Fruit fly (Drosophila melanogaster) whole organism, embryonic: ENCODE measurements around the gene CG15012.

Experiments
- Atf-2 ChIP-seq: fragments of 200-800 bp; sonication (Bioruptor generic); optimal IDR thresholded peaks from 2 replicates; lab custom pipeline; 2016; ENCODE audit warnings: missing biosample characterization, missing genetic modification characterization
- B-H1 ChIP-seq: fragments of 200-800 bp; sonication (Bioruptor generic); IDR thresholded peaks from 3 replicates; pipeline ENCODE4 v1.3.6; 2022; ENCODE audit warnings: missing biosample characterization, missing genetic modification characterization
- CG10431 ChIP-seq: fragments of 200-800 bp; sonication (Bioruptor generic); optimal IDR thresholded peaks from 3 replicates; lab custom pipeline; 2018; ENCODE audit warnings: missing biosample characterization, mild to moderate bottlenecking, missing genetic modification characterization
- CG10654 ChIP-seq: fragments of 200-800 bp; sonication (Bioruptor generic); optimal IDR thresholded peaks from 2 replicates; lab custom pipeline; 2016; ENCODE audit warnings: missing biosample characterization, missing genetic modification characterization
- CG11398 ChIP-seq: fragments of 200-800 bp; sonication (Bioruptor generic); optimal IDR thresholded peaks from 2 replicates; lab custom pipeline; 2016; ENCODE audit warnings: missing biosample characterization, missing genetic modification characterization
- CG12155 ChIP-seq: fragments of 200-800 bp; sonication (Bioruptor generic); optimal IDR thresholded peaks from 3 replicates; lab custom pipeline; 2016; ENCODE audit warnings: missing biosample characterization, missing genetic modification characterization
- CG12236 ChIP-seq: fragments of 200-800 bp; sonication (Bioruptor generic); optimal IDR thresholded peaks from 2 replicates; lab custom pipeline; 2016; ENCODE audit warnings: missing biosample characterization, missing genetic modification characterization
- CG12769 ChIP-seq: fragments of 200-800 bp; sonication (Bioruptor generic); optimal IDR thresholded peaks from 2 replicates; lab custom pipeline; 2019; ENCODE audit warnings: missing biosample characterization, mild to moderate bottlenecking, missing genetic modification characterization, moderate library complexity
- CG12942 ChIP-seq: fragments of 200-800 bp; sonication (Bioruptor generic); optimal IDR thresholded peaks from 3 replicates; lab custom pipeline; 2016; ENCODE audit warnings: missing biosample characterization, missing genetic modification characterization
- CG13894 ChIP-seq: fragments of 200-800 bp; sonication (Bioruptor generic); optimal IDR thresholded peaks from 3 replicates; lab custom pipeline; 2018; ENCODE audit warnings: missing biosample characterization, mild to moderate bottlenecking, missing genetic modification characterization, moderate library complexity
- CG1603 ChIP-seq: fragments of 200-800 bp; sonication (Bioruptor generic); optimal IDR thresholded peaks from 2 replicates; lab custom pipeline; 2019; ENCODE audit warnings: missing biosample characterization, mild to moderate bottlenecking, missing genetic modification characterization, moderate library complexity
- CG16779 ChIP-seq: fragments of 200-800 bp; sonication (Bioruptor generic); IDR thresholded peaks from 2 replicates; pipeline ENCODE4 v1.3.6; 2022; ENCODE audit warnings: missing biosample characterization, missing genetic modification characterization
- CG18262 ChIP-seq: fragments of 200-800 bp; optimal IDR thresholded peaks from 3 replicates; lab custom pipeline; 2019; ENCODE audit warnings: missing biosample characterization, mild to moderate bottlenecking, missing genetic modification characterization, moderate library complexity
- CG2678 ChIP-seq: fragments of 200-800 bp; sonication (Bioruptor generic); optimal IDR thresholded peaks from 3 replicates; lab custom pipeline; 2019; ENCODE audit warnings: missing biosample characterization, mild to moderate bottlenecking, missing genetic modification characterization, moderate library complexity
- CG31388 ChIP-seq: fragments of 200-800 bp; sonication (Bioruptor generic); optimal IDR thresholded peaks from 2 replicates; lab custom pipeline; 2016; ENCODE audit warnings: missing biosample characterization, missing genetic modification characterization
- CG3847 ChIP-seq: fragments of 200-800 bp; sonication (Bioruptor generic); IDR thresholded peaks from 2 replicates; pipeline ENCODE4 v1.3.6; 2022; ENCODE audit warnings: missing biosample characterization, missing genetic modification characterization
- CG4282 ChIP-seq: fragments of 200-800 bp; sonication (Bioruptor generic); optimal IDR thresholded peaks from 2 replicates; lab custom pipeline; 2016; ENCODE audit warnings: missing biosample characterization, missing genetic modification characterization
- CG7372 ChIP-seq: fragments of 200-800 bp; sonication (Bioruptor generic); IDR thresholded peaks from 2 replicates; pipeline ENCODE4 v1.3.6; 2022; ENCODE audit warnings: missing biosample characterization, missing genetic modification characterization
- CG7556 ChIP-seq: fragments of 200-800 bp; sonication (Bioruptor generic); optimal IDR thresholded peaks from 2 replicates; lab custom pipeline; 2017; ENCODE audit warnings: missing biosample characterization, mild to moderate bottlenecking, missing genetic modification characterization
- CG9932 ChIP-seq: fragments of 200-800 bp; sonication (Bioruptor generic); IDR thresholded peaks from 2 replicates; pipeline ENCODE4 v1.3.6; 2022; ENCODE audit warnings: missing biosample characterization, missing genetic modification characterization
- CrebB ChIP-seq: fragments of 200-800 bp; sonication (Bioruptor generic); optimal IDR thresholded peaks from 3 replicates; lab custom pipeline; 2018; ENCODE audit warnings: missing biosample characterization, mild to moderate bottlenecking, missing genetic modification characterization
- D ChIP-seq, 2 experiments: fragments of 200-800 bp in 1 of 2; fragments of >200 bp in 1 of 2; sonication (Bioruptor generic) in 1 of 2; optimal IDR thresholded peaks; 2 replicates in 1 of 2; 3 replicates in 1 of 2; lab custom pipeline; 2017; ENCODE audit warnings: mild to moderate bottlenecking in 1 of 2, missing biosample characterization in 1 of 2, missing genetic modification characterization in 1 of 2, missing genetic modification reagents in 1 of 2
- Ets65A ChIP-seq: fragments of 200-800 bp; sonication (Bioruptor generic); peaks from one replicate; lab custom pipeline; 2016; ENCODE audit warnings: missing biosample characterization, missing genetic modification characterization
- Gsc ChIP-seq: fragments of 200-800 bp; sonication (Bioruptor generic); IDR thresholded peaks from 2 replicates; pipeline ENCODE4 v1.3.6; 2022; ENCODE audit warnings: missing biosample characterization, missing genetic modification characterization
- H15 ChIP-seq: fragments of 200-800 bp; sonication (Bioruptor generic); IDR thresholded peaks from 3 replicates; pipeline ENCODE4 v1.3.6; 2022; ENCODE audit warnings: missing biosample characterization, missing genetic modification characterization
- HLHmδ ChIP-seq: fragments of 200-800 bp; sonication (Bioruptor generic); optimal IDR thresholded peaks from 2 replicates; lab custom pipeline; 2018; ENCODE audit warnings: missing biosample characterization, mild to moderate bottlenecking, missing genetic modification characterization, moderate library complexity
- Hand ChIP-seq: fragments of 200-800 bp; sonication (Bioruptor generic); optimal IDR thresholded peaks from 2 replicates; lab custom pipeline; 2017; ENCODE audit warnings: mild to moderate bottlenecking, missing biosample characterization, missing genetic modification reagents, missing genetic modification characterization
- Lim3 ChIP-seq: fragments of 200-800 bp; sonication (Bioruptor generic); IDR thresholded peaks from 2 replicates; pipeline ENCODE4 v1.3.6; 2022; ENCODE audit warnings: missing biosample characterization, missing genetic modification characterization
- MESR4 ChIP-seq: fragments of 200-800 bp; sonication (Bioruptor generic); optimal IDR thresholded peaks from 2 replicates; lab custom pipeline; 2018; ENCODE audit warnings: missing biosample characterization, mild to moderate bottlenecking, missing genetic modification characterization, moderate library complexity
- Meics ChIP-seq: fragments of 200-800 bp; sonication (Bioruptor generic); optimal IDR thresholded peaks from 2 replicates; lab custom pipeline; 2017; ENCODE audit warnings: missing biosample characterization, mild to moderate bottlenecking, missing genetic modification characterization
- Ravus ChIP-seq: fragments of 200-800 bp; sonication (Bioruptor generic); IDR thresholded peaks from 2 replicates; pipeline ENCODE4 v1.3.6; 2022; ENCODE audit warnings: missing biosample characterization, missing genetic modification characterization
- Rfx ChIP-seq: fragments of 200-800 bp; sonication (Bioruptor generic); IDR thresholded peaks from 2 replicates; pipeline ENCODE4 v1.3.6; 2022; ENCODE audit warnings: missing biosample characterization, missing genetic modification characterization
- Sox102F ChIP-seq: fragments of 200-800 bp; sonication (Bioruptor generic); optimal IDR thresholded peaks from 2 replicates; lab custom pipeline; 2018; ENCODE audit warnings: missing biosample characterization, mild to moderate bottlenecking, missing genetic modification characterization, moderate library complexity
- bowl ChIP-seq: fragments of 200-800 bp; sonication (Bioruptor generic); IDR thresholded peaks from 2 replicates; pipeline ENCODE4 v1.3.6; 2022; ENCODE audit warnings: missing biosample characterization, missing genetic modification characterization
- cg ChIP-seq: fragments of 200-800 bp; sonication (Bioruptor generic); optimal IDR thresholded peaks from 3 replicates; lab custom pipeline; 2019; ENCODE audit warnings: missing biosample characterization, mild to moderate bottlenecking, missing genetic modification characterization, moderate library complexity
- crol ChIP-seq: fragments of 200-800 bp; sonication (Bioruptor generic); IDR thresholded peaks from 2 replicates; pipeline ENCODE4 v1.3.6; 2022; ENCODE audit warnings: missing biosample characterization, missing genetic modification characterization
- esg ChIP-seq: fragments of 200-800 bp; sonication (Bioruptor generic); conservative IDR thresholded peaks from 2 replicates; pipeline ENCODE4 v1.3.6; 2022; ENCODE audit warnings: missing biosample characterization, missing genetic modification characterization
- gfzf ChIP-seq: fragments of 200-800 bp; sonication (Bioruptor generic); optimal IDR thresholded peaks from 2 replicates; lab custom pipeline; 2016; ENCODE audit warnings: missing biosample characterization, mild to moderate bottlenecking, missing genetic modification characterization, moderate library complexity
- hkb ChIP-seq, 2 experiments: fragments of 200-800 bp in 1 of 2; fragments of >200 bp in 1 of 2; sonication (Bioruptor generic) in 1 of 2; IDR thresholded peaks in 1 of 2; optimal IDR thresholded peaks in 1 of 2; 2 replicates each; pipeline versions ENCODE4 v1.3.6 to Lab custom; 2017 to 2022; ENCODE audit warnings: missing biosample characterization in 1 of 2, missing genetic modification characterization in 1 of 2
- jing ChIP-seq: fragments of 200-800 bp; sonication (Bioruptor generic); optimal IDR thresholded peaks from 2 replicates; lab custom pipeline; 2018; ENCODE audit warnings: missing biosample characterization, mild to moderate bottlenecking, missing genetic modification characterization
- lab ChIP-seq: fragments of 200-800 bp; sonication (Bioruptor generic); optimal IDR thresholded peaks from 3 replicates; lab custom pipeline; 2017; ENCODE audit warnings: missing biosample characterization, missing genetic modification characterization, mild to moderate bottlenecking, moderate library complexity, missing genetic modification reagents
- mirr ChIP-seq: fragments of 200-800 bp; sonication (Bioruptor generic); optimal IDR thresholded peaks from 3 replicates; lab custom pipeline; 2018; ENCODE audit warnings: missing biosample characterization, mild to moderate bottlenecking, missing genetic modification characterization
- nerfin-1 ChIP-seq: fragments of 200-800 bp; sonication (Bioruptor generic); optimal IDR thresholded peaks from 3 replicates; lab custom pipeline; 2019; ENCODE audit warnings: missing biosample characterization, mild to moderate bottlenecking, missing genetic modification characterization, moderate library complexity
- oc ChIP-seq: fragments of 200-800 bp; sonication (Bioruptor generic); optimal IDR thresholded peaks from 2 replicates; lab custom pipeline; 2018; ENCODE audit warnings: missing biosample characterization, mild to moderate bottlenecking, missing genetic modification characterization, moderate library complexity
- odd ChIP-seq: fragments of 200-800 bp; sonication (Bioruptor generic); optimal IDR thresholded peaks from 2 replicates; lab custom pipeline; 2017; ENCODE audit warnings: missing biosample characterization, mild to moderate bottlenecking, missing genetic modification characterization
- row ChIP-seq: fragments of 200-800 bp; sonication (Bioruptor generic); IDR thresholded peaks from 3 replicates; pipeline ENCODE4 v1.3.6; 2022; ENCODE audit warnings: missing biosample characterization, missing genetic modification characterization
- sd ChIP-seq: fragments of 200-800 bp; sonication (Bioruptor generic); optimal IDR thresholded peaks from 3 replicates; lab custom pipeline; 2018; ENCODE audit warnings: missing biosample characterization, mild to moderate bottlenecking, missing genetic modification characterization, moderate library complexity
- sens ChIP-seq: fragments of 200-800 bp; sonication (Bioruptor generic); peaks from one replicate; lab custom pipeline; 2016; ENCODE audit warnings: missing biosample characterization, missing genetic modification characterization
- sim ChIP-seq: fragments of 200-800 bp; sonication (Bioruptor generic); IDR thresholded peaks from 2 replicates; pipeline ENCODE4 v1.3.6; 2022; ENCODE audit warnings: missing biosample characterization, missing genetic modification characterization
- tap ChIP-seq: fragments of 200-800 bp; optimal IDR thresholded peaks from 3 replicates; lab custom pipeline; 2019; ENCODE audit warnings: missing biosample characterization, mild to moderate bottlenecking, missing genetic modification characterization, moderate library complexity
- zfh1 ChIP-seq: fragments of 200-800 bp; sonication (Bioruptor generic); IDR thresholded peaks from 3 replicates; pipeline ENCODE4 v1.3.6; 2022; ENCODE audit warnings: missing biosample characterization, missing genetic modification characterization

Gene CG15012

dm6 chr3L:4286784-4287183 lies 5.3 kb downstream of the CG15012 start, which contains the start of gene TfIIEbeta:
Gene TfIIEbeta (plus strand): TSS chr3L:4287038.
- no peak for TF ChIP-seq CG16779 (GFP tag; lab: Robert Waterston, UW)
- TF ChIP-seq H15, result no peak
- TF ChIP-seq CG18262, result peak; percentile 31
- no peak for TF ChIP-seq lab (GFP tag; lab: Kevin White, UChicago)
- no peak for TF ChIP-seq B-H1 (GFP tag; lab: Robert Waterston, UW)
- TF ChIP-seq Ets65A (GFP tag; lab: Kevin White, UChicago), result no peak
- no peak for TF ChIP-seq cg (GFP tag; lab: Kevin White, UChicago)
- no peak for TF ChIP-seq mirr (GFP tag; lab: Kevin White, UChicago)
- TF ChIP-seq CG13894 (tag; lab: Kevin White, UChicago), result no peak
- TF ChIP-seq CG4282, result no peak
- no peak for TF ChIP-seq Sox102F (GFP tag; lab: Kevin White, UChicago)
- TF ChIP-seq Hand (GFP tag; lab: Kevin White, UChicago), result no peak
- TF ChIP-seq CG12236 (GFP tag; lab: Kevin White, UChicago), result no peak
- TF ChIP-seq Lim3, result no peak
- TF ChIP-seq CG12155 (GFP tag; lab: Kevin White, UChicago), result no peak
- TF ChIP-seq tap (tag; lab: Kevin White, UChicago), result no peak
- TF ChIP-seq zfh1 (GFP tag; lab: Robert Waterston, UW), result no peak
- no peak for TF ChIP-seq oc
- no peak for TF ChIP-seq gfzf
- no peak for TF ChIP-seq sim (GFP tag; lab: Robert Waterston, UW)
- TF ChIP-seq Ravus (GFP tag; lab: Robert Waterston, UW), result no peak
- peak; percentile 41 for TF ChIP-seq MESR4 (GFP tag; lab: Kevin White, UChicago)
- no peak for TF ChIP-seq CG11398 (GFP tag; lab: Kevin White, UChicago)
- peak; percentile 5 for TF ChIP-seq CG10654 (GFP tag; lab: Kevin White, UChicago)
- no peak for TF ChIP-seq jing (GFP tag; lab: Kevin White, UChicago)
- no peak for TF ChIP-seq CG1603 (tag; lab: Kevin White, UChicago)
- TF ChIP-seq CG12942, result no peak
- no peak for TF ChIP-seq CG7372 (GFP tag; lab: Robert Waterston, UW)
- TF ChIP-seq odd (GFP tag; lab: Kevin White, UChicago), result no peak
- TF ChIP-seq CG2678 (tag; lab: Kevin White, UChicago), result no peak
- no peak for TF ChIP-seq Gsc (GFP tag; lab: Robert Waterston, UW)
- TF ChIP-seq sens (GFP tag; lab: Kevin White, UChicago), result peak; percentile 64
- TF ChIP-seq CG7556 (GFP tag; lab: Kevin White, UChicago), result no peak
- peak; percentile 53 for TF ChIP-seq Meics
- no peak for TF ChIP-seq CG31388
- no peak for TF ChIP-seq HLHmδ (GFP tag; lab: Kevin White, UChicago)
- 0 out of 2 replicates have a peak, but pooled peaks have one; percentile 30 for TF ChIP-seq Rfx (GFP tag; lab: Robert Waterston, UW)
- TF ChIP-seq crol (GFP tag; lab: Robert Waterston, UW), result no peak
- no peak for TF ChIP-seq bowl (GFP tag; lab: Robert Waterston, UW)
- no peak for TF ChIP-seq nerfin-1
- no peak for TF ChIP-seq esg
- no peak for TF ChIP-seq hkb (optimal IDR thresholded peaks at IDR 0.05; lab: Kevin White, UChicago)
- TF ChIP-seq hkb (GFP tag; IDR thresholded peaks at IDR 0.05; lab: Robert Waterston, UW), result peak; percentile 39; the same call in 1 of the 2 replicates
- 0 out of 2 replicates have a peak, but pooled peaks have one; percentile 9 for TF ChIP-seq CG3847 (GFP tag; lab: Robert Waterston, UW)
- peak; percentile 15; the same call in 1 of the 2 replicates for TF ChIP-seq CG9932
- TF ChIP-seq CG10431 (GFP tag; lab: Kevin White, UChicago), result peak; percentile 25
- peak; percentile 82 for TF ChIP-seq row
- TF ChIP-seq Atf-2 (GFP tag; lab: Kevin White, UChicago), result no peak
- no peak for TF ChIP-seq CrebB (tag; lab: Kevin White, UChicago)
- peak; percentile 73 for TF ChIP-seq sd (tag; lab: Kevin White, UChicago)
- TF ChIP-seq D (optimal IDR thresholded peaks at IDR 0.05; lab: Kevin White, UChicago), result no peak
- peak; percentile 7 for TF ChIP-seq D (GFP tag; optimal IDR thresholded peaks at IDR 0.05; lab: Kevin White, UChicago)
- no peak for TF ChIP-seq CG12769 (tag; lab: Kevin White, UChicago)
